Fruit fly (Drosophila melanogaster) whole organism, embryonic: ENCODE results near the gene Vsx1.
A peak's percentile ranks its signal among the peaks of the same experiment; 100 is the strongest.

ENCODE experiments used
- Adf1 ChIP-seq: fragments of 200-800 bp; sonication (Bioruptor generic); IDR thresholded peaks from 2 replicates; pipeline ENCODE4 v1.3.6; 2022; ENCODE audit warnings: missing biosample characterization, missing genetic modification characterization
- C15 ChIP-seq: fragments of 200-800 bp; sonication (Bioruptor generic); IDR thresholded peaks from 3 replicates; pipeline ENCODE4 v1.3.6; 2022; ENCODE audit warnings: missing biosample characterization, missing genetic modification characterization
- CG1024 ChIP-seq: fragments of 200-800 bp; sonication (Bioruptor generic); IDR thresholded peaks from 2 replicates; pipeline ENCODE4 v1.3.6; 2022; ENCODE audit warnings: missing biosample characterization, missing genetic modification characterization
- CG10654 ChIP-seq: fragments of 200-800 bp; sonication (Bioruptor generic); optimal IDR thresholded peaks from 2 replicates; lab custom pipeline; 2016; ENCODE audit warnings: missing biosample characterization, missing genetic modification characterization
- CG11696 ChIP-seq: fragments of 200-800 bp; sonication (Bioruptor generic); IDR thresholded peaks from 2 replicates; pipeline ENCODE4 v1.3.6; 2022; ENCODE audit warnings: missing biosample characterization, missing genetic modification characterization
- CG12104 ChIP-seq: fragments of 200-800 bp; sonication (Bioruptor generic); optimal IDR thresholded peaks from 3 replicates; lab custom pipeline; 2016; ENCODE audit warnings: missing biosample characterization, missing genetic modification characterization
- CG12299 ChIP-seq: fragments of 200-800 bp; sonication (Bioruptor generic); optimal IDR thresholded peaks from 2 replicates; lab custom pipeline; 2018; ENCODE audit warnings: missing biosample characterization, mild to moderate bottlenecking, missing genetic modification characterization
- CG13123 ChIP-seq: fragments of 200-800 bp; sonication (Bioruptor generic); optimal IDR thresholded peaks from 2 replicates; lab custom pipeline; 2016; ENCODE audit warnings: missing biosample characterization, missing genetic modification characterization
- CG13424 ChIP-seq: fragments of 200-800 bp; sonication (Bioruptor generic); optimal IDR thresholded peaks from 2 replicates; lab custom pipeline; 2019; ENCODE audit warnings: missing biosample characterization, mild to moderate bottlenecking, missing genetic modification characterization, moderate library complexity
- CG14441 ChIP-seq: fragments of 200-800 bp; sonication (Bioruptor generic); IDR thresholded peaks from 2 replicates; pipeline ENCODE4 v1.3.6; 2022; ENCODE audit warnings: missing biosample characterization, missing genetic modification characterization
- CG2199 ChIP-seq: fragments of 200-800 bp; sonication (Bioruptor generic); IDR thresholded peaks from 3 replicates; pipeline ENCODE4 v1.3.6; 2022; ENCODE audit warnings: missing biosample characterization, missing genetic modification characterization
- CG2202 ChIP-seq: fragments of 200-800 bp; sonication (Bioruptor generic); optimal IDR thresholded peaks from 2 replicates; lab custom pipeline; 2018; ENCODE audit warnings: missing biosample characterization, mild to moderate bottlenecking, missing genetic modification characterization
- CG32767 ChIP-seq: fragments of 200-800 bp; sonication (Bioruptor generic); IDR thresholded peaks from 2 replicates; pipeline ENCODE4 v1.3.6; 2022; ENCODE audit warnings: missing biosample characterization, missing genetic modification characterization
- CG32772 ChIP-seq: fragments of 200-800 bp; sonication (Bioruptor generic); IDR thresholded peaks from 2 replicates; pipeline ENCODE4 v1.3.6; 2022; ENCODE audit warnings: missing biosample characterization, missing genetic modification characterization
- CG6689 ChIP-seq: fragments of 200-800 bp; sonication (Bioruptor generic); IDR thresholded peaks from 2 replicates; pipeline ENCODE4 v1.3.6; 2022; ENCODE audit warnings: missing biosample characterization, missing genetic modification characterization
- CG7357 ChIP-seq: fragments of 200-800 bp; sonication (Bioruptor generic); IDR thresholded peaks from 3 replicates; pipeline ENCODE4 v1.3.6; 2022; ENCODE audit warnings: missing biosample characterization, missing genetic modification characterization
- CG7786 ChIP-seq: fragments of 200-800 bp; sonication (Bioruptor generic); optimal IDR thresholded peaks from 2 replicates; lab custom pipeline; 2016; ENCODE audit warnings: missing biosample characterization, missing genetic modification characterization
- Dip2 ChIP-seq: fragments of 200-800 bp; sonication (Bioruptor generic); IDR thresholded peaks from 2 replicates; pipeline ENCODE4 v1.3.6; 2022; ENCODE audit warnings: missing biosample characterization, missing genetic modification characterization
- Dll ChIP-seq: fragments of 200-800 bp; sonication (Bioruptor generic); IDR thresholded peaks from 4 replicates; pipeline ENCODE4 v1.3.6; 2022; ENCODE audit warnings: missing biosample characterization, missing genetic modification characterization; ENCODE audit not compliant: partially characterized antibody
- Fer1 ChIP-seq: fragments of 200-800 bp; sonication (Bioruptor generic); optimal IDR thresholded peaks from 2 replicates; lab custom pipeline; 2017; ENCODE audit warnings: missing biosample characterization, mild to moderate bottlenecking, missing genetic modification characterization
- Gug ChIP-seq: fragments of 200-800 bp; sonication (Bioruptor generic); IDR thresholded peaks from 4 replicates; pipeline ENCODE4 v1.3.6; 2022; ENCODE audit warnings: missing biosample characterization, missing genetic modification characterization
- Hr78 ChIP-seq, 2 experiments: fragments of 200-800 bp in 1 of 2; fragments of >200 bp in 1 of 2; sonication (Bioruptor generic) in 1 of 2; optimal IDR thresholded peaks; 2 replicates each; lab custom pipeline; 2017 to 2019; ENCODE audit warnings: missing biosample characterization in 2 of 2, missing genetic modification characterization in 2 of 2, mild to moderate bottlenecking in 1 of 2, moderate library complexity in 1 of 2
- Kr ChIP-seq: fragments of 200-800 bp; sonication (Bioruptor generic); optimal IDR thresholded peaks from 2 replicates; lab custom pipeline; 2017; ENCODE audit warnings: missing biosample characterization, mild to moderate bottlenecking, missing genetic modification characterization
- Lpt ChIP-seq: fragments of >200 bp; optimal IDR thresholded peaks from 2 replicates; lab custom pipeline; 2018; ENCODE audit warnings: missing biosample characterization, missing genetic modification characterization
- Max ChIP-seq: fragments of 200-800 bp; sonication (Bioruptor generic); optimal IDR thresholded peaks from 2 replicates; lab custom pipeline; 2016; ENCODE audit warnings: missing biosample characterization, mild to moderate bottlenecking, missing genetic modification characterization
- Oli ChIP-seq: fragments of 200-800 bp; sonication (Bioruptor generic); optimal IDR thresholded peaks from 2 replicates; lab custom pipeline; 2018; ENCODE audit warnings: missing biosample characterization, mild to moderate bottlenecking, missing genetic modification characterization, moderate library complexity
- TFAM ChIP-seq: fragments of 200-800 bp; sonication (Bioruptor generic); optimal IDR thresholded peaks from 2 replicates; lab custom pipeline; 2017; ENCODE audit warnings: missing biosample characterization, missing genetic modification characterization, inconsistent platforms
- Xbp1 ChIP-seq: fragments of 200-800 bp; sonication (Bioruptor generic); optimal IDR thresholded peaks from 3 replicates; lab custom pipeline; 2016; ENCODE audit warnings: missing biosample characterization, mild to moderate bottlenecking, missing genetic modification characterization
- bab2 ChIP-seq: fragments of 200-800 bp; sonication (Bioruptor generic); optimal IDR thresholded peaks from 2 replicates; lab custom pipeline; 2016; ENCODE audit warnings: missing biosample characterization, missing genetic modification characterization
- chinmo ChIP-seq: fragments of 200-800 bp; sonication (Bioruptor generic); IDR thresholded peaks from 4 replicates; pipeline ENCODE4 v1.3.6; 2022; ENCODE audit warnings: missing biosample characterization, missing genetic modification characterization; ENCODE audit not compliant: partially characterized antibody
- crc ChIP-seq: fragments of 200-800 bp; sonication (Bioruptor generic); optimal IDR thresholded peaks from 2 replicates; lab custom pipeline; 2016; ENCODE audit warnings: missing biosample characterization, missing genetic modification characterization
- dan ChIP-seq: fragments of 200-800 bp; sonication (Bioruptor generic); IDR thresholded peaks from 2 replicates; pipeline ENCODE4 v1.3.6; 2022; ENCODE audit warnings: missing biosample characterization, missing genetic modification characterization
- dimm ChIP-seq: fragments of 200-800 bp; sonication (Bioruptor generic); IDR thresholded peaks from 2 replicates; pipeline ENCODE4 v1.3.6; 2022; ENCODE audit warnings: missing biosample characterization, missing genetic modification characterization
- dm ChIP-seq: fragments of 200-800 bp; sonication (Bioruptor generic); optimal IDR thresholded peaks from 3 replicates; lab custom pipeline; 2016; ENCODE audit warnings: missing biosample characterization, missing genetic modification characterization
- dmrt11E ChIP-seq: fragments of 200-800 bp; sonication (Bioruptor generic); optimal IDR thresholded peaks from 3 replicates; lab custom pipeline; 2018; ENCODE audit warnings: missing biosample characterization, mild to moderate bottlenecking, missing genetic modification characterization, moderate library complexity
- dmrt99B ChIP-seq: fragments of 200-800 bp; sonication (Bioruptor generic); optimal IDR thresholded peaks from 2 replicates; lab custom pipeline; 2018; ENCODE audit warnings: missing biosample characterization, mild to moderate bottlenecking, missing genetic modification characterization, moderate library complexity
- ems ChIP-seq: fragments of 200-800 bp; sonication (Bioruptor generic); optimal IDR thresholded peaks from 3 replicates; lab custom pipeline; 2016; ENCODE audit warnings: missing biosample characterization, missing genetic modification characterization
- fd3F ChIP-seq: fragments of 200-800 bp; sonication (Bioruptor generic); optimal IDR thresholded peaks from 2 replicates; lab custom pipeline; 2018; ENCODE audit warnings: missing biosample characterization, mild to moderate bottlenecking, missing genetic modification characterization, moderate library complexity
- gce ChIP-seq: fragments of 200-800 bp; sonication (Bioruptor generic); IDR thresholded peaks from 3 replicates; pipeline ENCODE4 v1.3.6; 2022; ENCODE audit warnings: missing biosample characterization, missing genetic modification characterization
- hkb ChIP-seq, 2 experiments: fragments of 200-800 bp in 1 of 2; fragments of >200 bp in 1 of 2; sonication (Bioruptor generic) in 1 of 2; IDR thresholded peaks in 1 of 2; optimal IDR thresholded peaks in 1 of 2; 2 replicates each; pipeline versions ENCODE4 v1.3.6 to Lab custom; 2017 to 2022; ENCODE audit warnings: missing biosample characterization in 1 of 2, missing genetic modification characterization in 1 of 2
- insv ChIP-seq, 2 experiments: fragments of 200-800 bp; sonication (Bioruptor generic); optimal IDR thresholded peaks; 3 replicates each; lab custom pipeline; 2016 to 2018; ENCODE audit warnings: missing biosample characterization in 2 of 2, missing genetic modification characterization in 2 of 2
- ken ChIP-seq: fragments of 200-800 bp; sonication (Bioruptor generic); IDR thresholded peaks from 3 replicates; pipeline ENCODE4 v1.3.6; 2022; ENCODE audit warnings: missing biosample characterization, missing genetic modification characterization
- lab ChIP-seq: fragments of 200-800 bp; sonication (Bioruptor generic); optimal IDR thresholded peaks from 3 replicates; lab custom pipeline; 2017; ENCODE audit warnings: missing biosample characterization, missing genetic modification characterization, mild to moderate bottlenecking, moderate library complexity, missing genetic modification reagents
- lola ChIP-seq, 3 experiments: fragments of >200 bp in 2 of 3; fragments of 200-800 bp in 1 of 3; sonication (Bioruptor generic) in 1 of 3; optimal IDR thresholded peaks; 2 replicates each; lab custom pipeline; 2017 to 2019; ENCODE audit warnings: missing biosample characterization in 3 of 3, missing genetic modification characterization in 3 of 3, mild to moderate bottlenecking in 1 of 3, moderate library complexity in 1 of 3
- maf-S ChIP-seq: fragments of 200-800 bp; sonication (Bioruptor generic); optimal IDR thresholded peaks from 2 replicates; lab custom pipeline; 2016; ENCODE audit warnings: missing biosample characterization, missing genetic modification characterization
- nau ChIP-seq: fragments of 200-800 bp; sonication (Bioruptor generic); optimal IDR thresholded peaks from 3 replicates; lab custom pipeline; 2017; ENCODE audit warnings: missing biosample characterization, mild to moderate bottlenecking, missing genetic modification characterization, missing genetic modification reagents
- rib ChIP-seq: fragments of 200-800 bp; sonication (Bioruptor generic); IDR thresholded peaks from 2 replicates; pipeline ENCODE4 v1.3.6; 2022; ENCODE audit warnings: missing biosample characterization, missing genetic modification characterization
- slp2 ChIP-seq: fragments of 200-800 bp; sonication (Bioruptor generic); optimal IDR thresholded peaks from 2 replicates; lab custom pipeline; 2016; ENCODE audit warnings: missing biosample characterization, missing genetic modification characterization
- twi ChIP-seq: fragments of 200-800 bp; optimal IDR thresholded peaks from 2 replicates; lab custom pipeline; 2019; ENCODE audit warnings: missing biosample characterization, mild to moderate bottlenecking, missing genetic modification characterization, moderate library complexity
- zfh2 ChIP-seq: fragments of 200-800 bp; sonication (Bioruptor generic); optimal IDR thresholded peaks from 2 replicates; lab custom pipeline; 2016; ENCODE audit warnings: missing biosample characterization, missing genetic modification characterization

Gene Vsx1

DNA sequence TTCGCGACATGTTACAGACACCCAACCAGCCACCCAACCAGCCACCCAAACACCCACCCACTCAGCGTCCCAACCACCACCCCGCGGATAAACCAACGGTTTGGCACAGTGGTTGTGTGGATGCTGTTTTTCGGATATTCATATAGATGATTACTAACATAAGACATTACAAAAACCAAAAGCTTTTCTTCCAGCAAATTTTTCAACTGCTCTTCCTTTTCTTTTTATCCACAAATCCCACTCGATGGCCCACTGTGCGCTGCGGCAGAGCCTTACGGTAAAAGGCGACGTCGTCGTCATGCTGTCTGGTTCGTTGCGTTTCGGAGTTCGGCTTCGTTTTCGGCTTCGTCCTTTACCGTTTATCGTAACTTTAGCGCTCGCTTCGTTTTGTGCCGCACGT, 44.5 kb downstream of the Vsx1 start (continued):
- peak; percentile 68 for TF ChIP-seq CG14441 (GFP tag; lab: Robert Waterston, UW)
- TF ChIP-seq dmrt99B (tag; lab: Kevin White, UChicago): peak; percentile 51
- TF ChIP-seq CG2199: 0 out of 3 replicates have a peak, but pooled peaks have one; percentile 24
- TF ChIP-seq lola (GFP tag; optimal IDR thresholded peaks at IDR 0.05; lab: Kevin White, UChicago): peak in 1 of 3 experiments; percentile 18
- TF ChIP-seq CG11696: 0 out of 2 replicates have a peak, but pooled peaks have one; percentile 16
- TF ChIP-seq dan (GFP tag; lab: Robert Waterston, UW): no peak
- peak; percentile 88 for TF ChIP-seq Adf1 (GFP tag; lab: Robert Waterston, UW)
- no peak for TF ChIP-seq hkb (optimal IDR thresholded peaks at IDR 0.05; lab: Kevin White, UChicago)
- peak; percentile 69 for TF ChIP-seq hkb (GFP tag; IDR thresholded peaks at IDR 0.05; lab: Robert Waterston, UW)
- TF ChIP-seq Max (GFP tag; lab: Kevin White, UChicago): peak; percentile 33
- TF ChIP-seq TFAM: no peak
- TF ChIP-seq rib: peak; percentile 61; the same call in 1 of the 2 replicates
- peak; percentile 52 for TF ChIP-seq Oli (tag; lab: Kevin White, UChicago)
- no peak for TF ChIP-seq chinmo (GFP tag; lab: Robert Waterston, UW)
- TF ChIP-seq CG13424 (tag; lab: Kevin White, UChicago): peak; percentile 56
- TF ChIP-seq CG32772 (GFP tag; lab: Robert Waterston, UW): peak; percentile 57
- no peak for TF ChIP-seq insv (GFP tag; optimal IDR thresholded peaks at IDR 0.05; lab: Kevin White, UChicago)
- TF ChIP-seq CG12104 (GFP tag; lab: Kevin White, UChicago): no peak
- peak; percentile 85 for TF ChIP-seq lab (GFP tag; lab: Kevin White, UChicago)
- TF ChIP-seq Gug (GFP tag; lab: Robert Waterston, UW): peak; percentile 54; the same call in 2 of the 4 replicates
- TF ChIP-seq Dll (GFP tag; lab: Robert Waterston, UW): no peak
- TF ChIP-seq CG2202 (tag; lab: Kevin White, UChicago): no peak
- TF ChIP-seq gce: no peak
- no peak for TF ChIP-seq Hr78 (GFP tag; optimal IDR thresholded peaks at IDR 0.05; lab: Kevin White, UChicago)
- TF ChIP-seq bab2 (GFP tag; lab: Kevin White, UChicago): peak; percentile 56
- 0 out of 2 replicates have a peak, but pooled peaks have one; percentile 3 for TF ChIP-seq dimm (GFP tag; lab: Robert Waterston, UW)
- TF ChIP-seq Kr: no peak
- peak; percentile 52 for TF ChIP-seq CG6689 (GFP tag; lab: Robert Waterston, UW)
- no peak for TF ChIP-seq CG12299 (tag; lab: Kevin White, UChicago)
- TF ChIP-seq crc (GFP tag; lab: Kevin White, UChicago): no peak
- peak; percentile 50 for TF ChIP-seq Xbp1 (GFP tag; lab: Kevin White, UChicago)
- peak; percentile 50; the same call in 1 of the 2 replicates for TF ChIP-seq CG1024 (GFP tag; lab: Robert Waterston, UW)
- peak; percentile 5 for TF ChIP-seq slp2 (GFP tag; lab: Kevin White, UChicago)
- TF ChIP-seq Dip2 (GFP tag; lab: Robert Waterston, UW): no peak
- TF ChIP-seq C15: no peak
- TF ChIP-seq dmrt11E (tag; lab: Kevin White, UChicago): peak; percentile 53
- peak; percentile 32 for TF ChIP-seq fd3F (GFP tag; lab: Kevin White, UChicago)
- TF ChIP-seq CG13123 (GFP tag; lab: Kevin White, UChicago): no peak
- TF ChIP-seq ems (GFP tag; lab: Kevin White, UChicago): peak; percentile 52
- peak; percentile 52; the same call in 2 of the 3 replicates for TF ChIP-seq CG7357 (GFP tag; lab: Robert Waterston, UW)
- no peak for TF ChIP-seq dm (GFP tag; lab: Kevin White, UChicago)
- TF ChIP-seq Fer1 (GFP tag; lab: Kevin White, UChicago): peak; percentile 83
- peak; percentile 61 for TF ChIP-seq CG7786
- TF ChIP-seq ken (GFP tag; lab: Robert Waterston, UW): peak; percentile 49; the same call in 2 of the 3 replicates
- peak; percentile 42 for TF ChIP-seq zfh2 (GFP tag; lab: Kevin White, UChicago)
- TF ChIP-seq nau (GFP tag; lab: Kevin White, UChicago): no peak
- no peak for TF ChIP-seq twi (tag; lab: Kevin White, UChicago)
- TF ChIP-seq maf-S (GFP tag; lab: Kevin White, UChicago): peak; percentile 47
- TF ChIP-seq CG32767: no peak
- no peak for TF ChIP-seq CG10654 (GFP tag; lab: Kevin White, UChicago)
- no peak for TF ChIP-seq Lpt (GFP tag; lab: Kevin White, UChicago)
